Worm (Caenorhabditis elegans) whole organism, early embryonic: ENCODE data around the gene pgp-13.

Source experiments
- B0310.2 ChIP-seq: sonication (generic microtip); optimal IDR thresholded peaks from 2 replicates; lab custom pipeline; 2016; ENCODE audit warnings: mild to moderate bottlenecking, missing genetic modification characterization, missing compliant biosample characterization
- aly-1 ChIP-seq: sonication (generic microtip); optimal IDR thresholded peaks from 2 replicates; lab custom pipeline; 2016; ENCODE audit warnings: missing genetic modification characterization, missing compliant biosample characterization
- ama-1 ChIP-seq: fragments of 150-350 bp; optimal IDR thresholded peaks from 2 replicates; lab custom pipeline; 2014
- ceh-36 ChIP-seq: sonication (generic microtip); optimal IDR thresholded peaks from 2 replicates; lab custom pipeline; 2016; ENCODE audit warnings: missing genetic modification characterization, inconsistent platforms, missing compliant biosample characterization
- ets-7 ChIP-seq: sonication (generic microtip); optimal IDR thresholded peaks from 2 replicates; lab custom pipeline; 2016; ENCODE audit warnings: missing genotype, missing genetic modification characterization, missing compliant biosample characterization
- hmbx-1 ChIP-seq: sonication (generic microtip); optimal IDR thresholded peaks from 2 replicates; lab custom pipeline; 2016; ENCODE audit warnings: mild to moderate bottlenecking, missing genetic modification characterization, missing compliant biosample characterization
- hmg-4 ChIP-seq: fragments of 200-800 bp; sonication (Bioruptor generic); optimal IDR thresholded peaks from 2 replicates; lab custom pipeline; 2018; ENCODE audit warnings: mild to moderate bottlenecking, missing genetic modification characterization, missing compliant biosample characterization
- hnd-1 ChIP-seq: sonication (generic microtip); optimal IDR thresholded peaks from 2 replicates; lab custom pipeline; 2016; ENCODE audit warnings: missing genetic modification characterization, missing compliant biosample characterization
- scrt-1 ChIP-seq: fragments of 200-800 bp; sonication (Bioruptor generic); IDR thresholded peaks from 2 replicates; pipeline ENCODE4 v1.3.6; 2022; ENCODE audit warnings: missing genetic modification characterization, missing compliant biosample characterization
- sea-1 ChIP-seq: fragments of 200-800 bp; sonication (Bioruptor generic); conservative IDR thresholded peaks from 2 replicates; pipeline ENCODE4 v1.3.6; 2022; ENCODE audit warnings: missing genetic modification characterization, missing compliant biosample characterization
- tbx-11 ChIP-seq: fragments of 200-800 bp; sonication (Bioruptor generic); IDR thresholded peaks from 2 replicates; pipeline ENCODE4 v1.3.6; 2022; ENCODE audit warnings: missing genetic modification characterization, missing compliant biosample characterization
- tbx-37 ChIP-seq: fragments of 200-800 bp; sonication (Bioruptor generic); conservative IDR thresholded peaks from 2 replicates; pipeline ENCODE4 v1.3.6; 2022; ENCODE audit warnings: missing genetic modification reagents, missing genetic modification characterization, missing compliant biosample characterization
- tra-4 ChIP-seq: sonication (generic microtip); optimal IDR thresholded peaks from 2 replicates; lab custom pipeline; 2017; ENCODE audit warnings: missing genetic modification characterization, missing compliant biosample characterization

Gene pgp-13

DNA sequence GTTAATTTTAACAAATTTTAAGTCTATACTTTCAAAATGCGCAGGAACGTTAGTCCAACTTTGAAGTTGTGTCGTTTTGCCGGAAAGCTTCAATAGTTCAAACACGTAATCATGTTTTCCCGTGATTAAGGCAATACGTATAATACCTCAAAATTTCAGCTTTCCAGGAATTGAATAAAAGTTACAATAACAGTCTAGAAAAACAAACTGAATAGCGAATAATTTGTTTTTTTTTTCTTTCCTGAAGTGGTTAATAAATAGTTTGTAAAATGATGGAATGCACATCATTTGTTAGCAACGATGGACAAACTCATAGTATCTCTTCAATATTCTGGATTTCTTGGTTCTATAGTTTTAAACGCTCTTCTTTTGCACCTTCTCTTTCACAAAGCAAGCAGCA is 51.5 kb downstream of the pgp-13 start, which contains the start of gene str-123:
Gene str-123, plus strand, starts transcription at position 301 of the 400 bp plus-strand sequence.
- TF ChIP-seq tbx-37, result no peak
- no peak for TF ChIP-seq B0310.2 (tag; lab: Kevin White, UChicago)
- TF ChIP-seq ets-7, result no peak
- TF ChIP-seq tra-4 (tag; lab: Kevin White, UChicago), result no peak
- TF ChIP-seq tbx-11 (GFP tag; lab: Robert Waterston, UW), result no peak
- no peak for TF ChIP-seq hnd-1 (tag; lab: Kevin White, UChicago)

ce11 chrX:12792554-12792953 is 54.0 kb downstream of the pgp-13 start, which contains the start of gene abf-5:
Gene abf-5, plus strand, starts transcription at chrX:12792854.
- TF ChIP-seq tbx-37 (no peak), tbx-11 (GFP tag; lab: Robert Waterston, UW) (no peak), sea-1 (no peak)

- no peak for TF ChIP-seq ceh-36 (tag; lab: Kevin White, UChicago)
- no peak for TF ChIP-seq ets-7
- no peak for TF ChIP-seq hmbx-1 (tag; lab: Kevin White, UChicago)
- TF ChIP-seq hnd-1 (tag; lab: Kevin White, UChicago), result no peak
- TF ChIP-seq tra-4 (tag; lab: Kevin White, UChicago), result no peak
- TF ChIP-seq B0310.2 (tag; lab: Kevin White, UChicago), result no peak
- TF ChIP-seq hmg-4, result no peak
- no peak for TF ChIP-seq scrt-1 (GFP tag; lab: Robert Waterston, UW)
- TF ChIP-seq ama-1 (lab: Kevin White, UChicago), result no peak
- TF ChIP-seq aly-1 (tag; lab: Kevin White, UChicago), result no peak
Measured at ce11 chrX:12793075-12793474, 54.5 kb downstream of the pgp-13 start.
